Worm (Caenorhabditis elegans): ENCODE measurements around the gene F32D8.3.
A peak's percentile ranks its signal among the peaks of the same experiment; 100 is the strongest.

F32D8.3 gene

ce11 chrV:10932411-10932810, 45.8 kb downstream of the F32D8.3 start, which contains the start of gene F58B4.5:
F58B4.5 (plus strand) TSS chrV:10932693.
- peak; percentile 63 for TF ChIP-seq elt-2 (tag; optimal IDR thresholded peaks at IDR 0.05)
- TF ChIP-seq eyg-1 (tag; optimal IDR thresholded peaks at IDR 0.05), result no peak

DNA sequence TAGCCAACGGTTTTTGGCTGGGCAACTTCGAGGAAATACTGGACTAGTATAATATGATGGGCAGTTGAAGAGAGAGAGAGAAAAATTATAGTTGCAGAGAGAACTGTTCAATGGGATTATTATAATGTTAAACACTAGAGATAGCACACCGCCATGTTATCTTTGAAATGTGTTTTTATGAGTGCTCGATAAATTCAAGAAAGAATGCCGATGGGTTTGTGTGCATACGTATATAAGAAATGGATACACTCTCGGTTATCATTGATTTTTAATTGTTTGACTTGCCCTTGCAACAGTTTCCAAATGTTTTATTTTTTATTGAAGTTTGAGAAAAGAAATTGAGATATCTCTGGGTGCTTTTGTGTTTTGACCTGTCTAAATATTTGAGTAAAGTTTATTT, 50.0 kb downstream of the F32D8.3 start, which contains the start of gene F17C11.12:
Gene F17C11.12, minus strand, starts transcription at position 240 of the 400 bp plus-strand sequence.
- TF ChIP-seq K02D7.2 (tag; optimal IDR thresholded peaks at IDR 0.05) (no peak), elt-2 (tag; optimal IDR thresholded peaks at IDR 0.05) (peak; percentile 44), unc-42 (tag; optimal IDR thresholded peaks at IDR 0.05) (no peak)

DNA sequence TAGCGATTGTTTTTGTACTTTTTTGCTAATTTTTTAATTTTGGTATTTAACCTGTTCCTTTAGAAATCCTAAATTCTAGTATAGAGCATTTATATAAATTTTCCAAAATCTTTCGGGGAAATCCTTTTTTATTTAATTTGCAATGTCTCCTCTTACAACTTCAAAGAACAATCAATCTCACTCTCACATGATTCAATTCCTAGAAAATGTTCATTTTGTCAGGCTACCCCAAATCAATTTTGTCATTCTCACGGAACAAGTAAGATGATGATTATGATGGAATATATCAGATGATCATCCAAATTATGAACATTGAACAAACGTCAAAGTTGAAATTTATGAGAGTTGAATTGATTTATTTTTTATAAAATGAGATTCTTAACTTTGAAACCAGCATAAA, 50.7 kb downstream of the F32D8.3 start:
- TF ChIP-seq dve-1 (tag; optimal IDR thresholded peaks at IDR 0.05), result no peak
- no peak for TF ChIP-seq lin-11 (tag; optimal IDR thresholded peaks at IDR 0.05)
- TF ChIP-seq fkh-6 (tag; optimal IDR thresholded peaks at IDR 0.05), result no peak
- no peak for TF ChIP-seq hlh-30 (tag; optimal IDR thresholded peaks at IDR 0.05; ENCODE audit: insufficient read depth)
- TF ChIP-seq nhr-232 (tag; optimal IDR thresholded peaks at IDR 0.05), result no peak
- no peak for TF ChIP-seq K09A11.1 (tag; optimal IDR thresholded peaks at IDR 0.05; ENCODE audit: insufficient read depth)
- TF ChIP-seq rnt-1 (tag; optimal IDR thresholded peaks at IDR 0.05), result no peak
- no peak for TF ChIP-seq ceh-18 (tag; optimal IDR thresholded peaks at IDR 0.05)
- no peak for TF ChIP-seq elt-2 (tag; optimal IDR thresholded peaks at IDR 0.05)
- TF ChIP-seq syd-9 (tag; optimal IDR thresholded peaks at IDR 0.05), result no peak
- no peak for TF ChIP-seq dmd-4 (tag; optimal IDR thresholded peaks at IDR 0.05; ENCODE audit: borderline replicate concordance)
- TF ChIP-seq tbx-2 (tag; optimal IDR thresholded peaks at IDR 0.05), result no peak
- no peak for TF ChIP-seq odd-2 (tag; optimal IDR thresholded peaks at IDR 0.05)
- no peak for TF ChIP-seq mec-3 (tag; optimal IDR thresholded peaks at IDR 0.05; ENCODE audit: borderline replicate concordance)
- no peak for TF ChIP-seq ceh-48 (tag; optimal IDR thresholded peaks at IDR 0.05)
- no peak for TF ChIP-seq sox-2 (GFP tag; IDR thresholded peaks at IDR 0.05)
- TF ChIP-seq T23F11.4 (GFP tag; optimal IDR thresholded peaks at IDR 0.05), result no peak
